Fruit fly (Drosophila melanogaster) whole organism, embryonic: ENCODE results near the gene kra.

ENCODE experiments used
- Awh ChIP-seq: fragments of 200-800 bp; sonication (Bioruptor generic); IDR thresholded peaks from 2 replicates; pipeline ENCODE4, ENCODE4 v1.3.6; 2022; ENCODE audit warnings: missing biosample characterization, missing genetic modification characterization
- CG10147 ChIP-seq: fragments of 200-800 bp; sonication (Bioruptor generic); optimal IDR thresholded peaks from 2 replicates; lab custom pipeline; 2019; ENCODE audit warnings: missing biosample characterization, mild to moderate bottlenecking, missing genetic modification characterization, moderate library complexity
- CG13123 ChIP-seq: fragments of 200-800 bp; sonication (Bioruptor generic); optimal IDR thresholded peaks from 2 replicates; lab custom pipeline; 2016; ENCODE audit warnings: missing biosample characterization, missing genetic modification characterization
- CG13624 ChIP-seq: fragments of 200-800 bp; sonication (Bioruptor generic); optimal IDR thresholded peaks from 2 replicates; lab custom pipeline; 2016; ENCODE audit warnings: missing biosample characterization, missing genetic modification characterization
- CG13894 ChIP-seq: fragments of 200-800 bp; sonication (Bioruptor generic); optimal IDR thresholded peaks from 3 replicates; lab custom pipeline; 2018; ENCODE audit warnings: missing biosample characterization, mild to moderate bottlenecking, missing genetic modification characterization, moderate library complexity
- CG15514 ChIP-seq: fragments of 200-800 bp; sonication (Bioruptor generic); optimal IDR thresholded peaks from 3 replicates; lab custom pipeline; 2017; ENCODE audit warnings: missing biosample characterization, missing genetic modification characterization, mild to moderate bottlenecking, moderate library complexity, missing genetic modification reagents
- CG16813 ChIP-seq: fragments of 200-800 bp; sonication (Bioruptor generic); IDR thresholded peaks from 3 replicates; pipeline ENCODE4 v1.3.6; 2022; ENCODE audit warnings: missing biosample characterization, missing genetic modification characterization; ENCODE audit not compliant: partially characterized antibody
- CG17385 ChIP-seq: fragments of 200-800 bp; sonication (Bioruptor generic); optimal IDR thresholded peaks from 3 replicates; lab custom pipeline; 2018; ENCODE audit warnings: missing biosample characterization, mild to moderate bottlenecking, missing genetic modification characterization
- CG17568 ChIP-seq: fragments of 200-800 bp; sonication (Bioruptor generic); optimal IDR thresholded peaks from 2 replicates; lab custom pipeline; 2018; ENCODE audit warnings: missing biosample characterization, mild to moderate bottlenecking, missing genetic modification characterization, moderate library complexity
- CG2199 ChIP-seq: fragments of 200-800 bp; sonication (Bioruptor generic); IDR thresholded peaks from 3 replicates; pipeline ENCODE4 v1.3.6; 2022; ENCODE audit warnings: missing biosample characterization, missing genetic modification characterization
- CG2712 ChIP-seq: fragments of 200-800 bp; optimal IDR thresholded peaks from 3 replicates; lab custom pipeline; 2019; ENCODE audit warnings: missing biosample characterization, mild to moderate bottlenecking, missing genetic modification characterization, moderate library complexity
- CG31388 ChIP-seq: fragments of 200-800 bp; sonication (Bioruptor generic); optimal IDR thresholded peaks from 2 replicates; lab custom pipeline; 2016; ENCODE audit warnings: missing biosample characterization, missing genetic modification characterization
- CG4328 ChIP-seq: fragments of 200-800 bp; sonication (Bioruptor generic); optimal IDR thresholded peaks from 3 replicates; lab custom pipeline; 2017; ENCODE audit warnings: missing biosample characterization, missing genetic modification reagents, missing genetic modification characterization
- CG4404 ChIP-seq: fragments of 200-800 bp; sonication (Bioruptor generic); IDR thresholded peaks from 2 replicates; pipeline ENCODE4 v1.3.6; 2022; ENCODE audit warnings: missing biosample characterization, missing genetic modification characterization
- CG4424 ChIP-seq: fragments of 200-800 bp; sonication (Bioruptor generic); optimal IDR thresholded peaks from 3 replicates; lab custom pipeline; 2016; ENCODE audit warnings: missing biosample characterization, missing genetic modification characterization
- CG6175 ChIP-seq: fragments of 200-800 bp; sonication (Bioruptor generic); IDR thresholded peaks from 3 replicates; pipeline ENCODE4 v1.3.6; 2022; ENCODE audit warnings: missing biosample characterization, missing genetic modification characterization
- CG6791 ChIP-seq: fragments of 200-800 bp; sonication (Bioruptor generic); IDR thresholded peaks from 3 replicates; pipeline ENCODE4 v1.3.6; 2022; ENCODE audit warnings: missing biosample characterization, missing genetic modification characterization; ENCODE audit not compliant: partially characterized antibody
- CG7745 ChIP-seq: fragments of 200-800 bp; sonication (Bioruptor generic); optimal IDR thresholded peaks from 2 replicates; lab custom pipeline; 2018; ENCODE audit warnings: missing biosample characterization, mild to moderate bottlenecking, missing genetic modification characterization, moderate library complexity
- CG9727 ChIP-seq: fragments of 200-800 bp; sonication (Bioruptor generic); optimal IDR thresholded peaks from 3 replicates; lab custom pipeline; 2017; ENCODE audit warnings: missing biosample characterization, mild to moderate bottlenecking, missing genetic modification characterization
- CG9876 ChIP-seq: fragments of 200-800 bp; sonication (Bioruptor generic); optimal IDR thresholded peaks from 2 replicates; lab custom pipeline; 2016; ENCODE audit warnings: missing biosample characterization, missing genetic modification characterization
- CTCF ChIP-seq: fragments of 200-800 bp; sonication (Bioruptor generic); optimal IDR thresholded peaks from 2 replicates; lab custom pipeline; 2017; ENCODE audit warnings: missing biosample characterization, mild to moderate bottlenecking, missing genetic modification characterization, moderate library complexity
- Chrac-16 ChIP-seq: fragments of 200-800 bp; sonication (Bioruptor generic); optimal IDR thresholded peaks from 3 replicates; lab custom pipeline; 2016; ENCODE audit warnings: missing biosample characterization, missing genetic modification characterization
- CkIIα-i1 ChIP-seq: fragments of 200-800 bp; sonication (Bioruptor generic); IDR thresholded peaks from 2 replicates; pipeline ENCODE4 v1.3.6; 2022; ENCODE audit warnings: missing biosample characterization, missing genetic modification characterization
- CrebB ChIP-seq: fragments of 200-800 bp; sonication (Bioruptor generic); optimal IDR thresholded peaks from 3 replicates; lab custom pipeline; 2018; ENCODE audit warnings: missing biosample characterization, mild to moderate bottlenecking, missing genetic modification characterization
- Doc2 ChIP-seq: fragments of 200-800 bp; sonication (Bioruptor generic); IDR thresholded peaks from 2 replicates; pipeline ENCODE4 v1.3.6; 2022; ENCODE audit warnings: missing biosample characterization, missing genetic modification characterization
- Doc3 ChIP-seq: fragments of 200-800 bp; sonication (Bioruptor generic); IDR thresholded peaks from 3 replicates; pipeline ENCODE4 v1.3.6; 2022; ENCODE audit warnings: missing biosample characterization, missing genetic modification characterization; ENCODE audit not compliant: partially characterized antibody
- HLH54F ChIP-seq: fragments of 200-800 bp; sonication (Bioruptor generic); optimal IDR thresholded peaks from 3 replicates; lab custom pipeline; 2016; ENCODE audit warnings: missing biosample characterization, missing genetic modification characterization
- MTF-1 ChIP-seq: fragments of 200-800 bp; sonication (Bioruptor generic); optimal IDR thresholded peaks from 2 replicates; lab custom pipeline; 2018; ENCODE audit warnings: missing biosample characterization, mild to moderate bottlenecking, missing genetic modification characterization, borderline replicate concordance
- Med ChIP-seq: fragments of 200-800 bp; sonication (Bioruptor generic); peaks from one replicate; lab custom pipeline; 2016; ENCODE audit warnings: missing biosample characterization, missing genetic modification characterization, mild to moderate bottlenecking, inconsistent platforms, moderate library complexity
- Myb ChIP-seq: fragments of 200-800 bp; sonication (Bioruptor generic); optimal IDR thresholded peaks from 2 replicates; lab custom pipeline; 2016; ENCODE audit warnings: missing biosample characterization, missing genetic modification characterization
- Nf-YB ChIP-seq: fragments of 200-800 bp; sonication (Bioruptor generic); optimal IDR thresholded peaks from 3 replicates; lab custom pipeline; 2019; ENCODE audit warnings: missing biosample characterization, mild to moderate bottlenecking, missing genetic modification characterization, moderate library complexity
- Poxn ChIP-seq: fragments of 200-800 bp; sonication (Bioruptor generic); IDR thresholded peaks from 2 replicates; pipeline ENCODE4 v1.3.6; 2022; ENCODE audit warnings: missing biosample characterization, missing genetic modification characterization
- Sry-δ ChIP-seq: fragments of 200-800 bp; sonication (Bioruptor generic); optimal IDR thresholded peaks from 2 replicates; lab custom pipeline; 2016; ENCODE audit warnings: missing biosample characterization, missing genetic modification characterization
- Vsx1 ChIP-seq: fragments of 200-800 bp; sonication (Bioruptor generic); optimal IDR thresholded peaks from 2 replicates; lab custom pipeline; 2017; ENCODE audit warnings: missing biosample characterization, mild to moderate bottlenecking, missing genetic modification characterization, missing genetic modification reagents
- YL-1 ChIP-seq: fragments of 200-800 bp; sonication (Bioruptor generic); optimal IDR thresholded peaks from 3 replicates; lab custom pipeline; 2017; ENCODE audit warnings: missing biosample characterization, mild to moderate bottlenecking, missing genetic modification characterization
- aop ChIP-seq: fragments of 200-800 bp; sonication (Bioruptor generic); IDR thresholded peaks from 2 replicates; pipeline ENCODE4 v1.3.6; 2022; ENCODE audit warnings: missing biosample characterization, missing genetic modification characterization
- bigmax ChIP-seq: fragments of 200-800 bp; sonication (Bioruptor generic); optimal IDR thresholded peaks from 2 replicates; lab custom pipeline; 2018; ENCODE audit warnings: missing biosample characterization, mild to moderate bottlenecking, missing genetic modification characterization
- chn ChIP-seq: fragments of 200-800 bp; sonication (Bioruptor generic); optimal IDR thresholded peaks from 2 replicates; lab custom pipeline; 2016; ENCODE audit warnings: missing biosample characterization, missing genetic modification characterization
- ci ChIP-seq: fragments of 200-800 bp; sonication (Bioruptor generic); IDR thresholded peaks from 3 replicates; pipeline ENCODE4 v1.3.6; 2022; ENCODE audit warnings: missing biosample characterization, missing genetic modification characterization
- fu2 ChIP-seq: fragments of 200-800 bp; sonication (Bioruptor generic); optimal IDR thresholded peaks from 2 replicates; lab custom pipeline; 2016; ENCODE audit warnings: missing biosample characterization, missing genetic modification characterization
- gce ChIP-seq: fragments of 200-800 bp; sonication (Bioruptor generic); IDR thresholded peaks from 3 replicates; pipeline ENCODE4 v1.3.6; 2022; ENCODE audit warnings: missing biosample characterization, missing genetic modification characterization
- grau ChIP-seq: fragments of 200-800 bp; optimal IDR thresholded peaks from 3 replicates; lab custom pipeline; 2019; ENCODE audit warnings: missing biosample characterization, mild to moderate bottlenecking, missing genetic modification characterization, moderate library complexity
- jing ChIP-seq: fragments of 200-800 bp; sonication (Bioruptor generic); optimal IDR thresholded peaks from 2 replicates; lab custom pipeline; 2018; ENCODE audit warnings: missing biosample characterization, mild to moderate bottlenecking, missing genetic modification characterization
- kay ChIP-seq: fragments of 200-800 bp; sonication (Bioruptor generic); optimal IDR thresholded peaks from 2 replicates; lab custom pipeline; 2016; ENCODE audit warnings: missing biosample characterization, missing genetic modification characterization
- pan ChIP-seq, 4 experiments: fragments of >200 bp in 3 of 4; fragments of 200-800 bp in 1 of 4; sonication (Bioruptor generic) in 1 of 4; optimal IDR thresholded peaks in 3 of 4; IDR thresholded peaks in 1 of 4; 2 replicates each; pipeline versions ENCODE4 v1.3.6 to Lab custom; 2017 to 2022; ENCODE audit warnings: missing biosample characterization in 2 of 4, missing genetic modification characterization in 2 of 4, mixed read lengths in 1 of 4
- pfk ChIP-seq: fragments of 200-800 bp; sonication (Bioruptor generic); optimal IDR thresholded peaks from 2 replicates; lab custom pipeline; 2018; ENCODE audit warnings: missing biosample characterization, mild to moderate bottlenecking, missing genetic modification characterization, moderate library complexity
- pros ChIP-seq: fragments of 200-800 bp; sonication (Bioruptor generic); optimal IDR thresholded peaks from 3 replicates; lab custom pipeline; 2019; ENCODE audit warnings: missing biosample characterization, mild to moderate bottlenecking, missing genetic modification characterization, moderate library complexity
- sens-2 ChIP-seq: fragments of 200-800 bp; sonication (Bioruptor generic); IDR thresholded peaks from 2 replicates; pipeline ENCODE4 v1.3.6; 2022; ENCODE audit warnings: missing biosample characterization, missing genetic modification characterization
- tup ChIP-seq: fragments of 200-800 bp; sonication (Bioruptor generic); optimal IDR thresholded peaks from 2 replicates; lab custom pipeline; 2016; ENCODE audit warnings: missing biosample characterization, mild to moderate bottlenecking, missing genetic modification characterization, moderate library complexity
- wek ChIP-seq: fragments of 200-800 bp; sonication (Bioruptor generic); optimal IDR thresholded peaks from 3 replicates; lab custom pipeline; 2018; ENCODE audit warnings: missing biosample characterization, mild to moderate bottlenecking, missing genetic modification characterization, moderate library complexity
- yki ChIP-seq: fragments of >200 bp; optimal IDR thresholded peaks from 3 replicates; lab custom pipeline; 2018

Gene kra

dm6 chr3R:5606477-5606876 is 5.5 kb upstream of the kra start, which contains the start of gene asl (continued):
- no peak for TF ChIP-seq CG31388 (GFP tag; lab: Kevin White, UChicago)
- TF ChIP-seq CG2712: peak; percentile 82
- no peak for TF ChIP-seq CG17568
- peak; percentile 39; the same call in 1 of the 3 replicates for TF ChIP-seq CG16813 (GFP tag; lab: Robert Waterston, UW)
- peak; percentile 7 for TF ChIP-seq CG4328 (GFP tag; lab: Kevin White, UChicago)
- no peak for TF ChIP-seq CkIIα-i1 (GFP tag; lab: Robert Waterston, UW)
- peak; percentile 71 for TF ChIP-seq CG15514 (GFP tag; lab: Kevin White, UChicago)
- peak; percentile 68 for TF ChIP-seq CG13894
- TF ChIP-seq CG10147 (GFP tag; lab: Kevin White, UChicago): peak; percentile 27
- peak; percentile 55 for TF ChIP-seq Chrac-16 (GFP tag; lab: Kevin White, UChicago)
- no peak for TF ChIP-seq jing (GFP tag; lab: Kevin White, UChicago)
- peak; percentile 42 for TF ChIP-seq Sry-δ
- peak; percentile 76 for TF ChIP-seq chn (GFP tag; lab: Kevin White, UChicago)
- TF ChIP-seq pfk (GFP tag; lab: Kevin White, UChicago): no peak
- TF ChIP-seq sens-2 (GFP tag; lab: Robert Waterston, UW): no peak
- TF ChIP-seq Doc2 (GFP tag; lab: Robert Waterston, UW): no peak
- TF ChIP-seq pan (optimal IDR thresholded peaks at IDR 0.05; lab: Kevin White, UChicago): no peak
- peak in 1 of 2 experiments; percentile 47 for TF ChIP-seq pan (GFP tag; optimal IDR thresholded peaks at IDR 0.05 in 1 of 2, IDR thresholded peaks at IDR 0.05 in 1 of 2)
- TF ChIP-seq Doc3 (GFP tag; lab: Robert Waterston, UW): no peak
- TF ChIP-seq fu2 (GFP tag; lab: Kevin White, UChicago): peak; percentile 31
- TF ChIP-seq pros (GFP tag; lab: Kevin White, UChicago): no peak
- no peak for TF ChIP-seq yki (lab: Kevin White, UChicago)
- peak; percentile 78 for TF ChIP-seq grau
- no peak for TF ChIP-seq CG7745 (tag; lab: Kevin White, UChicago)
- TF ChIP-seq CTCF (GFP tag; lab: Kevin White, UChicago): peak; percentile 94
- no peak for TF ChIP-seq CG4404 (GFP tag; lab: Robert Waterston, UW)
- TF ChIP-seq CG6175 (GFP tag; lab: Robert Waterston, UW): no peak
- peak; percentile 33 for TF ChIP-seq CrebB
- 0 out of 3 replicates have a peak, but pooled peaks have one; percentile 44 for TF ChIP-seq ci (GFP tag; lab: Robert Waterston, UW)
- TF ChIP-seq Myb (GFP tag; lab: Kevin White, UChicago): peak; percentile 44
- no peak for TF ChIP-seq bigmax (GFP tag; lab: Kevin White, UChicago)
- peak; percentile 60 for TF ChIP-seq HLH54F (GFP tag; lab: Kevin White, UChicago)
- peak; percentile 57; the same call in 1 of the 3 replicates for TF ChIP-seq CG6791 (GFP tag; lab: Robert Waterston, UW)
- TF ChIP-seq gce: 0 out of 3 replicates have a peak, but pooled peaks have one; percentile 50
- TF ChIP-seq CG17385 (GFP tag; lab: Kevin White, UChicago): peak; percentile 99
- TF ChIP-seq kay (GFP tag; lab: Kevin White, UChicago): no peak
- peak; percentile 62 for TF ChIP-seq CG13123 (GFP tag; lab: Kevin White, UChicago)
- TF ChIP-seq MTF-1 (GFP tag; lab: Kevin White, UChicago): no peak
- 0 out of 2 replicates have a peak, but pooled peaks have one; percentile 21 for TF ChIP-seq Awh
- TF ChIP-seq CG13624 (GFP tag; lab: Kevin White, UChicago): peak; percentile 49
- no peak for TF ChIP-seq Poxn (GFP tag; lab: Robert Waterston, UW)
- TF ChIP-seq Nf-YB (GFP tag; lab: Kevin White, UChicago): peak; percentile 33
- peak; percentile 91 for TF ChIP-seq Med (GFP tag; lab: Kevin White, UChicago)
- TF ChIP-seq tup (GFP tag; lab: Kevin White, UChicago): peak; percentile 9
- TF ChIP-seq Vsx1: no peak
- TF ChIP-seq wek (GFP tag; lab: Kevin White, UChicago): peak; percentile 50
- TF ChIP-seq CG4424 (GFP tag; lab: Kevin White, UChicago): peak; percentile 75
- 0 out of 3 replicates have a peak, but pooled peaks have one; percentile 20 for TF ChIP-seq CG2199
- peak; percentile 19 for TF ChIP-seq CG9876 (GFP tag; lab: Kevin White, UChicago)
- TF ChIP-seq YL-1: peak; percentile 91
- TF ChIP-seq aop (GFP tag; lab: Robert Waterston, UW): no peak
- TF ChIP-seq CG9727 (GFP tag; lab: Kevin White, UChicago): peak; percentile 41
